Worm (Caenorhabditis elegans) whole organism, dauer: Measurements from ENCODE around the gene F26G1.15.

Experiments
- unc-62 ChIP-seq: sonication (generic microtip); optimal IDR thresholded peaks from 2 replicates; lab custom pipeline; 2017; ENCODE audit warnings: missing biosample characterization, missing genetic modification reagents, missing genetic modification characterization

F26G1.15 gene

DNA sequence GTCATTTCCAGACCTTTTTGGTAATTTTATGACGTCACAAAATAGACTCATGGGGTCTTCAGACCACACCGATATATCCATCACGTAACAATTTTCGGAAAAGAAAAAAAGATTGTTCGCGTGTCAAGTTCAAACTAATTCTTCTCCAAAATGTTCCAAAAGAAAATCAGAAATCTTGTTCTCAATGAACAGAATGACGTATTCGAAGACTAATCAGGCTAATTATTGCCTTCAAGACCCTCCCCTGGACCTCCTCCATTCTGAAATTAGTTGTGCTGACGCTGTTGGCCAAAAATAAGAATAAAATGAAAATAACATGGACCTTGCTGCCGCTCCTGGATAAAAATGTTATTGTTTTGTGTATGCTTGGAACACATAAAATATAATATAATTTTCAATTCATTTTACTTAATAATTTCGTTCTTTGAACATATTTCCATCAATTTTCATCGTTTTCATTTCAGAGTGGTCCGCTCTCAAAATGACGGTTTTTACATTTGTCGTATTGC is at the start of gene F26G1.15:
F26G1.15 (plus strand) TSS at position 459 of the 509 bp plus-strand sequence.
- TF ChIP-seq unc-62 (GFP tag; lab: Kevin White, UChicago), result no peak

DNA sequence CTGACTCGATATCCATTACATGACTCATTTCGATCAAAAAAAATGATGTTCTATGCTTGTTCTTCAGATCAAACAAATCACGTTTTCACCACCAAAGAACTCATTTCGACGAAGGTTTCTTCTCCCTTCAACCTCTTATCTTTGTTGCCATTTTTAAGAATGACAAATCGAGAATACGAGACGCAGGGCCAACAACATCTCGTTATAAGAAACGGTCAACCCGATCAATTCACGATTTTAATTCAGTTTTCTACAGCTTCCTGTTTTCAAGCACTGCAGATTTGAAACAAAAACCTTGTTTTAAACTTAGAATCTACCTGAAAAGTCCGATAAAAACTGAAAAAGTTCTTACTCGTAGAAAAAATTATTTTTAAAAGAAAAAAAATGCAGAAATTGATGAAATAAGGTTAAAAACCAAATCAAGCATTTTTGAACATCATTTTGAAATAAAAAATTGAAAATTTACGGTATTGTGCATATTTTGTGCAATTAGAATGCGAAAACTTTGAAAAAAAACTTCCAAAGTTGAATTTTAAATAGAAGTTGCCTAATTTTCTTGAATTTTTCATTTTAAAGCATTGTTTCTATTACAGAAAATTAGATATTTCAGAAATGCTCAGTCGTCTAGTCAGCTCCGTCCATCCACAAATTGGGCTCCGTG is 48.4 kb upstream of the F26G1.15 start, which contains the start of gene acs-11:
acs-11 (plus strand) TSS at position 611 of the 661 bp plus-strand sequence.
- no peak for TF ChIP-seq unc-62 (GFP tag; lab: Kevin White, UChicago)

DNA sequence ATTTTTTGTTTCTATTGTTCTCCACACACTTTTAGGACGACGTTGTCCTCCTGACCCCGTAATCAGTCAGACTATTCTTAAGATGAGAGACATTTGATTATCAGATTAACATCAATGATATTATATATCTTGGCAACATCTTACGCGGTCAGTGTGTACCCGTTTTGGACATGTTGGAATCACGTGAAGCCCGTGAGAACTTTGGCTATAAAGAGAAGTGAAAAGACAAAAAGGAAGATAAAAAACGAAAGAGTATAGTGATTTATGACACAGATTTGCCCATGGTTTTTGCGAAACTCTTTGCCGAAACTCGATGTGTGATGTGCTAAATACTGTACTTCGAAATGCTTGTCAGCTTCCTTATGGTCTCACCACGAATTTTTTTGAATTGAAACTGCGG is 44.8 kb upstream of the F26G1.15 start:
- TF ChIP-seq unc-62 (GFP tag; lab: Kevin White, UChicago), result no peak

DNA sequence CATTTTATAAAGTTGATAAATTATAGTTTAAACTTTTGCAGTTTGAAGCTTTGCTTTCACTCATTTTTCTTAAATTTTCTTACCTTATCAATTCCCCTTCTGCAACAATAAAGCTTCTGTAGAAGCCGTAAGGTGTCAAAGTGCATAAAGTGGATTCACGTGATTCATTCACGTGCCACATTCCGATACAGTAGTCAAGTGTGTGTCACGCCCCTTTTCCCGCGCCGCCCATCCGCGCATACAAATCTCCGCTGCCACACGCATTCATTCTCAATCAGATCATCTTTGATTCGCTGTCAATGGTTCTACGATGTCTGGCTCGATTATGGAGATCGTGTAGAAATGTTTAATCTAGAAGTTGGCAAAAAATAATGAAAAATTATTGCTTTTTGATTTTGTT is 43.0 kb upstream of the F26G1.15 start:
- no peak for TF ChIP-seq unc-62 (GFP tag; lab: Kevin White, UChicago)

DNA sequence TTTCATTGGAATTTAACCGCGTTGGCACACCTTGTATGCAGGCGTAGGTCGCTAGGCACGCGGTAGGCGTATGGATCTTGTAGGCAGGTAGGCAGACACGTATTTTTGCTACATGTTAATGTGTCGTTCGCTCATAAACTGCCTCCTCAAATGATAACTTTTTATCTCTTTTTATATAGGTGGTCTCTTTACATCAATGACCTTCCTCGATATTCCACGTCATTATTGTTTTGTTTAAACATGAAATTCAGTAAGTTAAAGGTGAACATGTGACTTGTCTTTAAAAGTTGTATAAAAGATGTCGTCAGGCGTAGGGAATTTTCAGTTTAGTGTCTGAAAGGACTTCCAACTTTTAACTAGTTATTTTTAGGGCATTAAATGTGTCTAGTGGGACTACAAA is 42.4 kb upstream of the F26G1.15 start:
- TF ChIP-seq unc-62 (GFP tag; lab: Kevin White, UChicago), result no peak

DNA sequence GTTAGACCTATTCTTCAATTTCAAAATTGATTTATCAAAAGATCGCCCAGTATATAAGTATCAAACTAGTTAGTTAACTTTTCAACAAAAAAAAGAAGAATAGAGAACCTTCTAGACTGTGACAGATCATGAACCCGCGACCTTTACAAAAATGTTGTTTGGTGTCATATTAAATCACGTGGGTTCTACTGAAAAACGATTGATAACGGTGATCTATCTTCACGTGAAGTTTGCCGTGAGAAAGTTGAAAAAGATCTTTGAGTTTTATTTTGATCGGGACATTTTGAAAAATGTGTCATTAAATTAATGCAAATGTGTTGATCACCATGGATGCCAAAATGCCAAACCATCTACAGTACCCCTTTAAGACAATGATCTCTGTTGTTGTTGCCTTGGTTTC is 41.7 kb upstream of the F26G1.15 start:
- no peak for TF ChIP-seq unc-62 (GFP tag; lab: Kevin White, UChicago)

DNA sequence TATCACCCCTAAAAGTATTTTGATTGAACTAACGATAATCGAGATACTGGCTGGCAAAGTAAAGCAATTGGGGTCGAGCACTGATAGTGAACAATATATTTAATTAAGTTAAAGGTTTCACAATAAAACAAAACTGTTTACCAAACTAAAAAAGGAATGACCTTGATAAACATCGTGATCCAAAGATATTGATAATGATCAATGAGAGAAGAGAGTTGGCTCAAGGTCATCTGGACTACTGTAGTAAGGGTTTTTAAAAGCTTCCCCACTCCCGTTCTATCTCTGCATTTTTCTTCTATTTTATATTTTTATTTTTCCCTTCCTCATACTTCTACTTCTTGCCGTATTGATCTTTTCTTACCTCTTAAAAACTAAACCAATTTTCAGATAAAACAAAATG is 40.5 kb upstream of the F26G1.15 start, which contains the start of gene F41C3.2:
F41C3.2 (plus strand) TSS at position 388 of the 400 bp plus-strand sequence.
- no peak for TF ChIP-seq unc-62 (GFP tag; lab: Kevin White, UChicago)

DNA sequence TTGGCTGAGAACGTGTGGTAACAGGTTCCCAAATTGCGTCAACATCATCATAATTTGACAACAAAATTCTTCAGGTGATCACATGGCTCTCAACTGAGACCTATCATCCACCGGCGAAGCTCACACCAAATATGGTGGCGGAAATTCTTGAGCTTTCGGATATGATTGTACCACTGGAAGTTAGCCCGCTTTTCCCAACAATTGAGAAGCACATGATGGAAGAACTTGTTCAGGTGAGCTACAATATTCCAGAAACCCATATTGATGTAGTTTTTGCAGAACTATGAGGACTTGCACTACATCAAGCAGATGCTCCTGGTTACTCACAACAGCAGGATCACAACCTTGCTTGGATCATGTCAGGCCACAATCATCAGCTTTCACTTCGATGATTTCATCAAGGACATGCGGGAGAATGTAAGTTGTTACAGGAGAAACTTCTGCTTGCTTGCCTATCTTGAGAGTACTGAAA is 37.8 kb upstream of the F26G1.15 start, which contains the start of gene F41C3.1:
F41C3.1 (plus strand) TSS at position 51 of the 472 bp plus-strand sequence.
- no peak for TF ChIP-seq unc-62 (GFP tag; lab: Kevin White, UChicago)

DNA sequence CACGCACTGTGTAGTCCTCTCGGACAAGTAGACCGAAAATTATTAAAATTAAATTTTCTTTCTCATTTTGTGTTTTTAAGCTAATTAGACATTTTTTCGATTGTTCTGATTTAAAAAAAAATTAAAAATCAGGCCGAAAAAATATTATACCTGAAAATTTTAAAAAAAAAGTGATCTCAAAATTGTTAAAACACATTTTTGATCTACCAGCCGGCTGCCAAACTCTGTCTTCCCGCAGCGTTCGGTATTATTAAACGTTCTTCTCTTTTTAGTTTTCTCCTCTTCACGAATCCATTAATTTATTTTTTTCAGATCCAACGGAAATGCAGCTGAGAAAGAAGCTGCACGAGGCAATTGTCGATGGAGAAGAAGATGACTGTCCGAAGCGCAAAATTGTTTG is 37.0 kb upstream of the F26G1.15 start, which contains the start of gene C27D9.1:
C27D9.1 (plus strand) TSS at position 281 of the 400 bp plus-strand sequence.
- no peak for TF ChIP-seq unc-62 (GFP tag; lab: Kevin White, UChicago)

DNA sequence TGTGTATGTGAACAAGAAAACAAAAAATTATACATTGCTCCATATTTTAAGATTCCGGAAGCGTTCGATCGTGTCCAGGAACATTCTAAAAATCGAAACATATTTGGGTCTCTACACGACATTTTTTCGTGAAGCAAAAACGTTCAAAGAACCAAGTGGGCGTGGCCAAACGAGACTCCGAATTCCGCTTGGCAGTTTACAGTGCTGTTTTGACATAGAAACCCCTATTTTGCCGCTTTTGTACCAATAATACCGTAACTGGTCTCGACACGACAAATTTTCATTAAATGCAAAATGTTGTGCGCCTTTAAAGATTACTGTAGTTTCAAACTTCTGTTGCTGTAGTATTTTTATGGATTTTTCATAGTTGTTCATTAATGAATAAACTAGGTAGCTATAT is 34.4 kb upstream of the F26G1.15 start:
- no peak for TF ChIP-seq unc-62 (GFP tag; lab: Kevin White, UChicago)

DNA sequence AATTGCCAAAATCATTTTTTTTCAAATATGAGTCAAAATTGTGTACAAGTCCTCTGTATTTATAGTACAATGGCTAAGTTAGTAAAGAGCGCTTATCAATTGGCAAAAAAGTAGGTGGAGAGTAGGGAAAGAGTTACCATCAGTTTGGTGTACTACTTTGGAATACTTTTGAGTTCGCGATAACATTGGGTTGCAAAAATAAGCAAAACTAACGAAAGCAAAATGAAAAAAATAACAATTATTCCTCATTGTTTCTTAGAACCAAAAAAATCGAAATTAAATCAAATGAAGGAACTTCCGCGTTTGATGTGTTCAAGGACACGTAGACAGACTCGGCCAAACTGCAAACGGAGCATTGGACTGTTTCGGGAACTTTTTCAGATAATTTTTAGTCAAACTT is 33.3 kb upstream of the F26G1.15 start, which contains the start of gene C27D9.2:
C27D9.2 (minus strand) TSS at position 101 of the 400 bp plus-strand sequence.
- no peak for TF ChIP-seq unc-62 (GFP tag; lab: Kevin White, UChicago)

DNA sequence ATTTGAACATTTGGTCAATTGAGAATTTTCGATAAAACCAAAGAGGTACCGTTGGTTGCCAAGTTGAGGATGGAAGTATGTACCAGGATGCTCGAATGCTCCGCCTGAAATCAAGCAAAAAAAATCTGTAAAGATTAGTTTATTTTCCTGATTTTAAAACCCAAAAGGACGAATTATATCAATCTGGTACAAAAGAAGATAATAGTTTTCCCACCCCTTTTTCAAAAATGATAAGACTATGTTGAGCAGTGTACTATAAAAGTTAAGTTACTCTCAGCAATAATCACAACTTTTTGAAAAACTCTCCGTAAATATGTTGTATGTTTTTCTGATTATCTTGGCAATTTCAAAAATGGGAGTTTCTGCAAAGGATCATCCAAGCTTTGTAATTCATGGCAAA is 31.6 kb upstream of the F26G1.15 start, which contains the start of gene F26G1.3:
F26G1.3 (plus strand) TSS at position 301 of the 400 bp plus-strand sequence.
- no peak for TF ChIP-seq unc-62 (GFP tag; lab: Kevin White, UChicago)

DNA sequence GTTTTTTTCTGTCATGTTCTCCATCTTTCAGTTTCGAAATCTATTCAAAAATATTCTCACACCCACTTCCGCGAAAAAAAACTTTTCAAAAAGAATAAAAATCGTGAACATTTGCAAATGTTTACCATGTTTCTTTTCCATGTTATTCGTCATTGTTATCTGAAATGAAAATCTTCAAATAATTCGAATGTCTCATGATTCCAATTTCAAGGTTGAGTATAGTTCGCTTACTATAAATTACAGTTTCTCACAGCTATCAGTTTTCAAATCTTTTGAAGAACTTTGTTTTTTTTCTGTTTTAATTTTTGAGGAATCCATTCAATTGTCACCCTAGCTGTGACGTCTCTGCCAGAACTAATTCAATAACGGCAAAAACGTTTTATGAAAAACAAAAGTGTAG is 30.3 kb upstream of the F26G1.15 start:
- no peak for TF ChIP-seq unc-62 (GFP tag; lab: Kevin White, UChicago)

DNA sequence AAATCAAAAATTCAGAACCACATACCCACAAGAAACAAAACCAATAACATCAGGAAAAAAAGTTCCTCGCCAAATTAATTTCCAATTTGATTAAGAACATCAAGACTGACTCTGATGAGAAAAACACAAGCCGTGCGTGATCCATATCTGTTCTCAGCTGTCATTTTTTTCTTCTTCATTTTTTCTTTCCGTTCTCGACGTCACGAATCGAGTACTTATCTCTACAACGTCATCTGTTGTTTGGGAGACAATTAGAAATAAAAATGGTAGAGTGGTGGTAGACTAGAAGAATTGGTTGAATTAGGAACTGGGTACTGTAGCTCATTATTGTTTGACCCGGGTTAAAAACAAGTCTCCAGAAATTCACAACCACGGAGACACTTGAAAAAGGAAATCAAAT is 29.1 kb upstream of the F26G1.15 start:
- no peak for TF ChIP-seq unc-62 (GFP tag; lab: Kevin White, UChicago)

DNA sequence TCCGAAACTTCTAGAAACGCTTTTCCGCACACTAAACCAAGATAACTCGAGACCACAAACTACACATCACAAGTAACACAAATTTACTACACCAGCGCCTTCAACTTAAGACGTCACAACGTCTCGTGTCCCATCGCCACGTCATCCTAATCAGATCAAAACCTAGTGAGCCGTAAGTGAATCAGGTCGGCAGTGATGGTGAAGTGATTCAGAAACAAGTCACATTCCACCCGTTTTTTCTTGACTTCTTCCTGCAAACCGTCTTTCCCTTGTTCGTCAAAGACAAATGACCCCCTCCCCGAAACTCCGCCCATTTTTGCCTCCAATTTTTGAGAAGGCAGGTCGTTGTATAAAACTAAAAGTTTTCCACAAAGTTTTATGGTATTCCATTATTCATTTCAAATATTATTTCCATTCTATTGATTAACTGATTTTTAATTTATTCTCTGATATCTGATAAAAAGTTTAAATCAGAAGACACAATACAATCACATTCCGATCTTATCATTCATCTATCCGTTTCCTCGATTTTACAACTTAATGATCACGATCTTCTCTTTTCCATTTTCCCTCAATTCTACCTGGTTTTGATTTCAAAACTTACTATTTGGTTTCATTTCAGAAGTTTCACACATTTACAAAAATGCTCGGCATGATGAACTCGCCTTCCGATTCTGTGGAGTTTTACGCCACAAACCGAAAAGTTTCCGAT is 27.4 kb upstream of the F26G1.15 start, which contains the start of gene F26G1.2:
F26G1.2 (plus strand) TSS at position 508 of the 712 bp plus-strand sequence.
- TF ChIP-seq unc-62 (GFP tag; lab: Kevin White, UChicago), result no peak

DNA sequence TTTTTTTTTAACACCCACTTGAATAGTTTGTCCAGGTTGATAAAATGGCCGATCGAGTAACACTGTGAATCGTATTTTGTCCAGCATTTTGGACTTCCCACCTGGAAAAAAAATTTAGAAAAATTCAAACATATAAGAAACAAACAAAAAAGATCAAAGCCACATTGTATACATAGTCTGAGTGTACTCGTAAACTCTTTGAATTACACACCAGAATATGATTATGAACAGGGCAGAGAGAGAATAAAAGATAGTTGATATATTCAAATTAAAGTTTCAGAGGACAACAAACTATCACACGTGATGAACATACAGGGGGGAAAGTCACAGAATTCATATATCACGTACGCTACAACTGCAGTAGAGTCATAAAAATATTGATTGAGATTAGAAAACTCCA is 23.8 kb upstream of the F26G1.15 start, which contains the start of gene ttm-2:
ttm-2 (minus strand) TSS at position 101 of the 400 bp plus-strand sequence.
- TF ChIP-seq unc-62 (GFP tag; lab: Kevin White, UChicago), result no peak
